Worm (Caenorhabditis elegans): Measurements from ENCODE around the gene W02D7.12.

ce11 chrV:8305940-8306339 is 5.4 kb upstream of the W02D7.12 start:
- TF ChIP-seq tra-4 (tag; optimal IDR thresholded peaks at IDR 0.05) (no peak), ama-1 (optimal IDR thresholded peaks at IDR 0.05) (no peak), pes-1 (GFP tag; IDR thresholded peaks at IDR 0.05) (no peak), scrt-1 (GFP tag; IDR thresholded peaks at IDR 0.05) (no peak), ets-7 (tag; optimal IDR thresholded peaks at IDR 0.05) (no peak), hnd-1 (tag; optimal IDR thresholded peaks at IDR 0.05) (no peak), hmbx-1 (tag; optimal IDR thresholded peaks at IDR 0.05) (no peak)

Data from whole organism, early embryonic.